Fruit fly (Drosophila melanogaster): ENCODE data around the gene Spn77Bc.

Gene Spn77Bc

dm6 chr3L:20296797-20297196, 45.6 kb upstream of the Spn77Bc start, which contains the start of gene FRG1 (continued):
- TF ChIP-seq Jarid2 (GFP tag; optimal IDR thresholded peaks at IDR 0.05): no peak
- no peak for TF ChIP-seq Drgx (GFP tag; IDR thresholded peaks at IDR 0.05)
- no peak for TF ChIP-seq Oaz (GFP tag; IDR thresholded peaks at IDR 0.05)
- TF ChIP-seq Fer3 (tag; optimal IDR thresholded peaks at IDR 0.05): no peak
- no peak for TF ChIP-seq CG14441 (GFP tag; IDR thresholded peaks at IDR 0.05)
- TF ChIP-seq CG15601 (tag; optimal IDR thresholded peaks at IDR 0.05): no peak
- peak; percentile 76 for TF ChIP-seq CG34224 (GFP tag; IDR thresholded peaks at IDR 0.05; ENCODE audit: partially characterized antibody)
- peak; percentile 85 for TF ChIP-seq bbx (GFP tag; IDR thresholded peaks at IDR 0.05; ENCODE audit: partially characterized antibody)
- no peak for TF ChIP-seq CG33213 (GFP tag; optimal IDR thresholded peaks at IDR 0.05)
- peak in 1 of 2 experiments; percentile 62 for TF ChIP-seq Hr51 (GFP tag; optimal IDR thresholded peaks at IDR 0.05)
- TF ChIP-seq CG6175 (GFP tag; IDR thresholded peaks at IDR 0.05): no peak
- TF ChIP-seq CG10565 (GFP tag; optimal IDR thresholded peaks at IDR 0.05): no peak
- no peak for TF ChIP-seq CG30431 (GFP tag; optimal IDR thresholded peaks at IDR 0.05)
- TF ChIP-seq Pdp1 (GFP tag; optimal IDR thresholded peaks at IDR 0.05): no peak
- peak; percentile 49 for TF ChIP-seq gfzf (GFP tag; optimal IDR thresholded peaks at IDR 0.05)
- TF ChIP-seq CG3838 (GFP tag; optimal IDR thresholded peaks at IDR 0.05): peak; percentile 95
- TF ChIP-seq CG10267 (tag; optimal IDR thresholded peaks at IDR 0.05): peak; percentile 23
- TF ChIP-seq CG30020 (tag; optimal IDR thresholded peaks at IDR 0.05): peak; percentile 48
- no peak for TF ChIP-seq CG12769 (tag; optimal IDR thresholded peaks at IDR 0.05)
- TF ChIP-seq HLH4C (GFP tag; IDR thresholded peaks at IDR 0.05; ENCODE audit: partially characterized antibody): peak; percentile 78
- peak; percentile 38 for TF ChIP-seq CG14710 (tag; optimal IDR thresholded peaks at IDR 0.05)
- TF ChIP-seq Adf1 (GFP tag; IDR thresholded peaks at IDR 0.05): no peak
- TF ChIP-seq HLHmδ (GFP tag; optimal IDR thresholded peaks at IDR 0.05): no peak
- no peak for TF ChIP-seq sqz (GFP tag; optimal IDR thresholded peaks at IDR 0.05)
- no peak for TF ChIP-seq Hsf (GFP tag; optimal IDR thresholded peaks at IDR 0.05)
- no peak for TF ChIP-seq CG8281 (tag; optimal IDR thresholded peaks at IDR 0.05)
- no peak for TF ChIP-seq Rfx (GFP tag; IDR thresholded peaks at IDR 0.05)
- TF ChIP-seq stc (GFP tag; IDR thresholded peaks at IDR 0.05): no peak
- TF ChIP-seq z (GFP tag; IDR thresholded peaks at IDR 0.05): no peak
- TF ChIP-seq Mes4 (GFP tag; optimal IDR thresholded peaks at IDR 0.05): no peak
- TF ChIP-seq BtbVII (GFP tag; optimal IDR thresholded peaks at IDR 0.05): no peak
- TF ChIP-seq Dref (GFP tag; IDR thresholded peaks at IDR 0.05): peak; percentile 81
- TF ChIP-seq CG12659 (GFP tag; optimal IDR thresholded peaks at IDR 0.05): peak; percentile 31
- TF ChIP-seq CG2116 (GFP tag; optimal IDR thresholded peaks at IDR 0.05): peak; percentile 60
- no peak for TF ChIP-seq cg (GFP tag; optimal IDR thresholded peaks at IDR 0.05)
- peak; percentile 43 for TF ChIP-seq trem (tag; optimal IDR thresholded peaks at IDR 0.05)
- TF ChIP-seq CG8924 (tag; optimal IDR thresholded peaks at IDR 0.05): peak; percentile 35
- no peak for TF ChIP-seq gt (GFP tag; IDR thresholded peaks at IDR 0.05)
- TF ChIP-seq CG9609 (GFP tag; optimal IDR thresholded peaks at IDR 0.05): no peak
- TF ChIP-seq ATbp (GFP tag; optimal IDR thresholded peaks at IDR 0.05): no peak
- no peak for TF ChIP-seq CG5953 (GFP tag; IDR thresholded peaks at IDR 0.05)
- peak; percentile 70 for TF ChIP-seq CG16813 (GFP tag; IDR thresholded peaks at IDR 0.05; ENCODE audit: partially characterized antibody)
- TF ChIP-seq CG2120 (GFP tag; optimal IDR thresholded peaks at IDR 0.05): no peak
- TF ChIP-seq luna (GFP tag; optimal IDR thresholded peaks at IDR 0.05): no peak
- TF ChIP-seq eyg (GFP tag; optimal IDR thresholded peaks at IDR 0.05): no peak
- no peak for TF ChIP-seq CG9876 (GFP tag; optimal IDR thresholded peaks at IDR 0.05)
- peak; percentile 33 for TF ChIP-seq HmgZ (tag; optimal IDR thresholded peaks at IDR 0.05)
- TF ChIP-seq Usf (GFP tag; optimal IDR thresholded peaks at IDR 0.05): no peak
- TF ChIP-seq Bgb (GFP tag; IDR thresholded peaks at IDR 0.05; ENCODE audit: partially characterized antibody): peak; percentile 85
- TF ChIP-seq CG15479 (GFP tag; optimal IDR thresholded peaks at IDR 0.05): no peak
- no peak for TF ChIP-seq cad (GFP tag; optimal IDR thresholded peaks at IDR 0.05)
